Fruit fly (Drosophila melanogaster) whole organism, prepupa: ENCODE data around the gene CG17078.

Experiments
- Blimp-1 ChIP-seq: fragments of 200-800 bp; sonication (Bioruptor generic); optimal IDR thresholded peaks from 3 replicates; lab custom pipeline; 2017; ENCODE audit warnings: missing biosample characterization, missing genetic modification characterization, mild to moderate bottlenecking, moderate library complexity, missing genetic modification reagents
- CG10631 ChIP-seq: fragments of 200-800 bp; sonication (Bioruptor generic); optimal IDR thresholded peaks from 2 replicates; lab custom pipeline; 2016; ENCODE audit warnings: missing biosample characterization, missing genetic modification characterization
- CG11294 ChIP-seq: fragments of 200-800 bp; sonication (Bioruptor generic); IDR thresholded peaks from 2 replicates; pipeline ENCODE4 v1.3.6; 2022; ENCODE audit warnings: missing biosample characterization, missing genetic modification characterization
- CG11762 ChIP-seq: fragments of 200-800 bp; sonication (Bioruptor generic); optimal IDR thresholded peaks from 3 replicates; lab custom pipeline; 2016; ENCODE audit warnings: missing biosample characterization, missing genetic modification characterization; ENCODE audit not compliant: insufficient read depth
- CG11902 ChIP-seq: fragments of 200-800 bp; sonication (Bioruptor generic); optimal IDR thresholded peaks from 3 replicates; lab custom pipeline; 2016; ENCODE audit warnings: missing biosample characterization, missing genetic modification characterization
- CG15336 ChIP-seq: fragments of 200-800 bp; sonication (Bioruptor generic); IDR thresholded peaks from 2 replicates; pipeline ENCODE4 v1.3.6; 2022; ENCODE audit warnings: missing biosample characterization, missing genetic modification characterization
- CG1621 ChIP-seq: fragments of 200-800 bp; sonication (Bioruptor generic); optimal IDR thresholded peaks from 3 replicates; lab custom pipeline; 2018; ENCODE audit warnings: missing biosample characterization, mild to moderate bottlenecking, missing genetic modification characterization
- CG16779 ChIP-seq: fragments of 200-800 bp; sonication (Bioruptor generic); optimal IDR thresholded peaks from 3 replicates; lab custom pipeline; 2017; ENCODE audit warnings: missing biosample characterization, mild to moderate bottlenecking, missing genetic modification characterization
- CG3032 ChIP-seq: fragments of 200-800 bp; optimal IDR thresholded peaks from 2 replicates; lab custom pipeline; 2019; ENCODE audit warnings: missing biosample characterization, mild to moderate bottlenecking, missing genetic modification characterization, moderate library complexity
- CG31627 ChIP-seq: fragments of 200-800 bp; sonication (Bioruptor generic); optimal IDR thresholded peaks from 3 replicates; lab custom pipeline; 2016; ENCODE audit warnings: missing biosample characterization, missing genetic modification characterization
- CG34406 ChIP-seq: fragments of 200-800 bp; sonication (Bioruptor generic); optimal IDR thresholded peaks from 3 replicates; lab custom pipeline; 2016; ENCODE audit warnings: missing biosample characterization, missing genetic modification characterization
- CG3919 ChIP-seq: fragments of 200-800 bp; sonication (Bioruptor generic); optimal IDR thresholded peaks from 3 replicates; lab custom pipeline; 2016; ENCODE audit warnings: missing biosample characterization, missing genetic modification characterization
- CG4318 ChIP-seq: fragments of 200-800 bp; sonication (Bioruptor generic); optimal IDR thresholded peaks from 3 replicates; lab custom pipeline; 2017; ENCODE audit warnings: missing biosample characterization, mild to moderate bottlenecking, missing genetic modification characterization
- CG6792 ChIP-seq: fragments of 200-800 bp; sonication (Bioruptor generic); optimal IDR thresholded peaks from 3 replicates; lab custom pipeline; 2016; ENCODE audit warnings: missing biosample characterization, missing genetic modification characterization
- CG6808 ChIP-seq: fragments of 200-800 bp; sonication (Bioruptor generic); optimal IDR thresholded peaks from 3 replicates; lab custom pipeline; 2017; ENCODE audit warnings: missing biosample characterization, missing genetic modification characterization, mild to moderate bottlenecking, moderate library complexity, missing genetic modification reagents
- CG6854 ChIP-seq: fragments of 200-800 bp; sonication (Bioruptor generic); optimal IDR thresholded peaks from 2 replicates; lab custom pipeline; 2017; ENCODE audit warnings: missing biosample characterization, mild to moderate bottlenecking, missing genetic modification characterization
- CG7368 ChIP-seq: fragments of 200-800 bp; sonication (Bioruptor generic); optimal IDR thresholded peaks from 3 replicates; lab custom pipeline; 2016; ENCODE audit warnings: missing biosample characterization, missing genetic modification characterization
- CG8119 ChIP-seq: fragments of 200-800 bp; sonication (Bioruptor generic); IDR thresholded peaks from 3 replicates; pipeline ENCODE4 v1.3.6; 2022; ENCODE audit warnings: missing biosample characterization, missing genetic modification characterization
- CG8319 ChIP-seq: fragments of 200-800 bp; sonication (Bioruptor generic); optimal IDR thresholded peaks from 3 replicates; lab custom pipeline; 2016; ENCODE audit warnings: missing biosample characterization, missing genetic modification characterization
- CG9139 ChIP-seq: fragments of 200-800 bp; sonication (Bioruptor generic); optimal IDR thresholded peaks from 3 replicates; lab custom pipeline; 2017; ENCODE audit warnings: missing biosample characterization, mild to moderate bottlenecking, missing genetic modification characterization
- Eip75B ChIP-seq: fragments of 200-800 bp; sonication (Bioruptor generic); optimal IDR thresholded peaks from 3 replicates; lab custom pipeline; 2016; ENCODE audit warnings: missing biosample characterization, missing genetic modification characterization
- Eip78C ChIP-seq: fragments of 200-800 bp; sonication (Bioruptor generic); peaks from one replicate; lab custom pipeline; 2016; ENCODE audit warnings: missing biosample characterization, missing genetic modification characterization
- Eip93F ChIP-seq: fragments of 200-800 bp; sonication (Bioruptor generic); optimal IDR thresholded peaks from 2 replicates; lab custom pipeline; 2016; ENCODE audit warnings: missing biosample characterization, mild to moderate bottlenecking, missing genetic modification characterization
- Ets21C ChIP-seq: fragments of 200-800 bp; sonication (Bioruptor generic); optimal IDR thresholded peaks from 3 replicates; lab custom pipeline; 2016; ENCODE audit warnings: missing biosample characterization, missing genetic modification characterization
- Ets96B ChIP-seq: fragments of 200-800 bp; optimal IDR thresholded peaks from 2 replicates; lab custom pipeline; 2019; ENCODE audit warnings: missing biosample characterization, mild to moderate bottlenecking, missing genetic modification characterization, moderate library complexity
- Gug ChIP-seq: fragments of 200-800 bp; sonication (Bioruptor generic); IDR thresholded peaks from 2 replicates; pipeline ENCODE4 v1.3.6; 2022; ENCODE audit warnings: missing biosample characterization, missing genetic modification characterization
- Lpt ChIP-seq: fragments of 200-800 bp; sonication (Bioruptor generic); optimal IDR thresholded peaks from 3 replicates; lab custom pipeline; 2016; ENCODE audit warnings: missing biosample characterization, missing genetic modification characterization
- Smox ChIP-seq: fragments of 200-800 bp; sonication (Bioruptor generic); optimal IDR thresholded peaks from 3 replicates; lab custom pipeline; 2016; ENCODE audit warnings: missing biosample characterization, missing genetic modification characterization
- Sox102F ChIP-seq: fragments of 200-800 bp; sonication (Bioruptor generic); optimal IDR thresholded peaks from 2 replicates; lab custom pipeline; 2016; ENCODE audit warnings: missing biosample characterization, mild to moderate bottlenecking, missing genetic modification characterization
- Sox14 ChIP-seq: fragments of 200-800 bp; sonication (Bioruptor generic); optimal IDR thresholded peaks from 3 replicates; lab custom pipeline; 2016; ENCODE audit warnings: missing biosample characterization, missing genetic modification characterization
- Sox15 ChIP-seq: fragments of 200-800 bp; sonication (Bioruptor generic); optimal IDR thresholded peaks from 3 replicates; lab custom pipeline; 2016; ENCODE audit warnings: missing biosample characterization, missing genetic modification characterization
- achi ChIP-seq: fragments of 200-800 bp; sonication (Bioruptor generic); optimal IDR thresholded peaks from 3 replicates; lab custom pipeline; 2016; ENCODE audit warnings: missing biosample characterization, missing genetic modification characterization
- acj6 ChIP-seq: fragments of 200-800 bp; sonication (Bioruptor generic); optimal IDR thresholded peaks from 3 replicates; lab custom pipeline; 2016; ENCODE audit warnings: missing biosample characterization, missing genetic modification characterization
- dsx ChIP-seq: fragments of 200-800 bp; optimal IDR thresholded peaks from 3 replicates; lab custom pipeline; 2019; ENCODE audit warnings: missing biosample characterization, mild to moderate bottlenecking, missing genetic modification characterization, moderate library complexity; ENCODE audit not compliant: poor library complexity, severe bottlenecking
- eg ChIP-seq: fragments of 200-800 bp; sonication (Bioruptor generic); IDR thresholded peaks from 3 replicates; pipeline ENCODE4 v1.3.6; 2022; ENCODE audit warnings: missing biosample characterization, missing genetic modification characterization
- fd85E ChIP-seq: fragments of 200-800 bp; sonication (Bioruptor generic); optimal IDR thresholded peaks from 3 replicates; lab custom pipeline; 2016; ENCODE audit warnings: missing biosample characterization, missing genetic modification characterization
- fkh ChIP-seq: fragments of 200-800 bp; sonication (Bioruptor generic); optimal IDR thresholded peaks from 3 replicates; lab custom pipeline; 2017; ENCODE audit warnings: missing biosample characterization, mild to moderate bottlenecking, missing genetic modification characterization, moderate library complexity
- net ChIP-seq: fragments of 200-800 bp; sonication (Bioruptor generic); optimal IDR thresholded peaks from 3 replicates; lab custom pipeline; 2016; ENCODE audit warnings: missing biosample characterization, missing genetic modification characterization
- pdm3 ChIP-seq: fragments of 200-800 bp; sonication (Bioruptor generic); optimal IDR thresholded peaks from 3 replicates; lab custom pipeline; 2016; ENCODE audit warnings: missing biosample characterization, missing genetic modification characterization
- salr ChIP-seq, 2 experiments: fragments of 200-800 bp; sonication (Bioruptor generic); optimal IDR thresholded peaks; 3 replicates each; lab custom pipeline; 2016 to 2018; ENCODE audit warnings: missing biosample characterization in 2 of 2, missing genetic modification characterization in 2 of 2, mild to moderate bottlenecking in 1 of 2
- spab ChIP-seq: fragments of 200-800 bp; sonication (Bioruptor generic); optimal IDR thresholded peaks from 2 replicates; lab custom pipeline; 2017; ENCODE audit warnings: missing biosample characterization, mild to moderate bottlenecking, missing genetic modification characterization, missing genetic modification reagents
- svp ChIP-seq: fragments of 200-800 bp; sonication (Bioruptor generic); peaks from one replicate; lab custom pipeline; 2016; ENCODE audit warnings: missing biosample characterization, missing genetic modification characterization
- topi ChIP-seq: fragments of 200-800 bp; sonication (Bioruptor generic); optimal IDR thresholded peaks from 3 replicates; lab custom pipeline; 2016; ENCODE audit warnings: missing biosample characterization, missing genetic modification characterization
- vri ChIP-seq: fragments of 200-800 bp; sonication (Bioruptor generic); optimal IDR thresholded peaks from 3 replicates; lab custom pipeline; 2016; ENCODE audit warnings: missing biosample characterization, mild to moderate bottlenecking, missing genetic modification characterization

CG17078 gene

DNA sequence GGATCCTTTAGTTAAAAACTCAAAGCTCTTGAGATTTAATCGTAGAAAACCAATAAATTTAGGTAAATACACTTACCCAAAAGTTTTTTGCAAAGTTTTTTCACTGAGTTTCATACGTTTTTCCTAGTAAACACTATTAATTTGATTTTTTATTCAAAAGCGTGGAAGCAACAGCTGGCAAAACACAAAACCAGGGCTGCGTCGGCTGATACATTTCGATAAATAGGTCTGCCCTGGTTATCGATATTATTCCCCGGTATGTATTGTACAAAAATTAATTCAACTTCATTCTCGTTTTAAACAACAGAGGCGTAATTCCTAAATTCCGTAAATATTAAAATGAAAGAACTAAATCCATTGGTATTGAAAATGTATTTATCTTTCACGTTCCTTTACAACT, 6.5 kb downstream of the CG17078 start, which contains the start of gene Dus1:
Gene Dus1 (minus strand): TSS at position 192 of the 400 bp plus-strand sequence.
- no peak for TF ChIP-seq Eip93F (GFP tag; lab: Kevin White, UChicago)
- no peak for TF ChIP-seq pdm3 (GFP tag; lab: Kevin White, UChicago)
- TF ChIP-seq CG6854 (GFP tag; lab: Kevin White, UChicago): no peak
- no peak for TF ChIP-seq Ets21C (GFP tag; lab: Kevin White, UChicago)
- peak; percentile 40 for TF ChIP-seq Eip78C (GFP tag; lab: Kevin White, UChicago)
- TF ChIP-seq svp (GFP tag; lab: Kevin White, UChicago): no peak
- TF ChIP-seq, all 60 proteins: peak for 1

DNA sequence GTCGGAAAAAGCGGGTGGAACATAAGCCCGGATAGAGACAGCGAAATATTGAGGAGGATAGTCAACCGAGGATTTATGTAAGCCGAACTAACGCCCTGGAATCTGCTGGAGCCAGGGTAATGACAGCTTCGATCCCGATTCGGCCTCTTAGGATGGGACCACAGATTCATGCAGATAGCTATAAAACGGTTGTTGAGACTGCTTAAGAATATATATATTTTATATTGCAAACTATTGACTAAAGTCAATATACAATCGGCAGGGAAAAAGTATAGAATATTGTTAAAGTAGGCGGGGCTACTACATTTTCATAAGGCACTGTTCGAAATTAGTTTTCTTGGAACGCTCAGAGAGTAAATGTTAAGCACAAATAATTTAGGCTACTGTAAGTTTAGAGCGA, 9.2 kb downstream of the CG17078 start, which contains the start of gene CG3345:
Gene CG3345 (plus strand): TSS at position 301 of the 400 bp plus-strand sequence.
- TF ChIP-seq fkh (no peak), Ets21C (GFP tag; lab: Kevin White, UChicago) (no peak), spab (GFP tag; lab: Kevin White, UChicago) (no peak), CG16779 (tag; lab: Kevin White, UChicago) (no peak), eg (no peak), net (GFP tag; lab: Kevin White, UChicago) (no peak), CG11762 (GFP tag; lab: Kevin White, UChicago) (no peak), Gug (no peak), Blimp-1 (GFP tag; lab: Kevin White, UChicago) (no peak), Eip93F (GFP tag; lab: Kevin White, UChicago) (no peak), svp (GFP tag; lab: Kevin White, UChicago) (no peak), Sox102F (GFP tag; lab: Kevin White, UChicago) (no peak), Ets96B (tag; lab: Kevin White, UChicago) (no peak)

dm6 chr2L:267441-268089, 10.5 kb downstream of the CG17078 start, which contains the start of gene CG17075:
TSS of gene CG17075 (minus strand) at chr2L:267505.
- peak; percentile 83 for TF ChIP-seq CG11294 (GFP tag; lab: Robert Waterston, UW)
- TF ChIP-seq achi (GFP tag; lab: Kevin White, UChicago): peak; percentile 89
- peak; percentile 89 for TF ChIP-seq Lpt (GFP tag; lab: Kevin White, UChicago)
- peak; percentile 86 for TF ChIP-seq acj6 (GFP tag; lab: Kevin White, UChicago)
- peak; percentile 61 for TF ChIP-seq CG11902 (GFP tag; lab: Kevin White, UChicago)
- peak; percentile 34 for TF ChIP-seq CG9139 (GFP tag; lab: Kevin White, UChicago)
- peak; percentile 93 for TF ChIP-seq net (GFP tag; lab: Kevin White, UChicago)
- peak; percentile 74 for TF ChIP-seq CG1621 (tag; lab: Kevin White, UChicago)
- no peak for TF ChIP-seq spab (GFP tag; lab: Kevin White, UChicago)
- TF ChIP-seq CG6854 (GFP tag; lab: Kevin White, UChicago): no peak
- TF ChIP-seq CG34406 (GFP tag; lab: Kevin White, UChicago): peak; percentile 80
- TF ChIP-seq topi (GFP tag; lab: Kevin White, UChicago): peak; percentile 79
- TF ChIP-seq CG8319 (GFP tag; lab: Kevin White, UChicago): peak; percentile 75
- TF ChIP-seq salr (GFP tag; optimal IDR thresholded peaks at IDR 0.05; lab: Kevin White, UChicago): peak; percentile 58 to 83
- TF ChIP-seq pdm3 (GFP tag; lab: Kevin White, UChicago): no peak
- no peak for TF ChIP-seq CG4318 (GFP tag; lab: Kevin White, UChicago)
- no peak for TF ChIP-seq Ets21C (GFP tag; lab: Kevin White, UChicago)
- peak; percentile 65 for TF ChIP-seq Sox15 (GFP tag; lab: Kevin White, UChicago)
- peak; percentile 79 for TF ChIP-seq CG3032
- peak; percentile 77 for TF ChIP-seq Sox14
- peak; percentile 78 for TF ChIP-seq dsx
- peak; percentile 69 for TF ChIP-seq CG31627
- TF ChIP-seq fd85E: peak; percentile 32
- TF ChIP-seq Gug: peak; percentile 92
- TF ChIP-seq CG3919 (GFP tag; lab: Kevin White, UChicago): peak; percentile 90
- peak; percentile 90 for TF ChIP-seq Eip75B (GFP tag; lab: Kevin White, UChicago)
- peak; percentile 81 for TF ChIP-seq CG7368 (GFP tag; lab: Kevin White, UChicago)
- peak; percentile 82 for TF ChIP-seq CG6792 (GFP tag; lab: Kevin White, UChicago)
- peak; percentile 89 for TF ChIP-seq CG16779 (tag; lab: Kevin White, UChicago)
- TF ChIP-seq vri: no peak
- peak; percentile 87 for TF ChIP-seq CG10631 (GFP tag; lab: Kevin White, UChicago)
- TF ChIP-seq CG8119 (GFP tag; lab: Robert Waterston, UW): peak; percentile 97
- TF ChIP-seq CG15336 (GFP tag; lab: Robert Waterston, UW): peak; percentile 98
- TF ChIP-seq Smox (GFP tag; lab: Kevin White, UChicago): no peak
- peak; percentile 97 for TF ChIP-seq eg
- TF ChIP-seq fkh: peak; percentile 67
- peak; percentile 71 for TF ChIP-seq CG6808 (GFP tag; lab: Kevin White, UChicago)
- peak; percentile 87 for TF ChIP-seq Ets96B (tag; lab: Kevin White, UChicago)
